Fruit fly (Drosophila melanogaster): ENCODE measurements around the gene crok.

crok gene

dm6 chr2L:12172536-12173234, at the start of gene crok, which contains the start of gene CG6583:
TSS of gene crok (plus strand) at chr2L:12172981.
TSS of gene CG6583 (minus strand) at chr2L:12172586.
- TF ChIP-seq noc (tag; optimal IDR thresholded peaks at IDR 0.05), result no peak

- TF ChIP-seq noc (tag; optimal IDR thresholded peaks at IDR 0.05), result no peak
These were observed 39.3 kb upstream of the crok start, which contains the start of gene rho-6 for dm6 chr2L:12133275-12134124. TSS of gene rho-6 (minus strand) at chr2L:12133411.

dm6 chr2L:12134125-12134378, 38.7 kb upstream of the crok start:
- no peak for TF ChIP-seq noc (tag; optimal IDR thresholded peaks at IDR 0.05)

dm6 chr2L:12137708-12138107, 35.1 kb upstream of the crok start, which contains the start of gene Gr33a:
TSS of gene Gr33a (plus strand) at chr2L:12138008.
- TF ChIP-seq noc (tag; optimal IDR thresholded peaks at IDR 0.05), result no peak

- no peak for TF ChIP-seq noc (tag; optimal IDR thresholded peaks at IDR 0.05)
These were observed 30.3 kb upstream of the crok start, which contains the start of gene CG31760 for dm6 chr2L:12142439-12142838. TSS of gene CG31760 (plus strand) at chr2L:12142780.

dm6 chr2L:12161467-12161866, 11.3 kb upstream of the crok start, which contains the start of gene CG31861:
TSS of gene CG31861 (plus strand) at chr2L:12161767.
- no peak for TF ChIP-seq noc (tag; optimal IDR thresholded peaks at IDR 0.05)

- no peak for TF ChIP-seq noc (tag; optimal IDR thresholded peaks at IDR 0.05)
These were observed 8.8 kb upstream of the crok start, which contains the start of gene ZnT33D for dm6 chr2L:12163941-12164340. TSS of gene ZnT33D (plus strand) at chr2L:12164241.

dm6 chr2L:12170250-12170649, 2.5 kb upstream of the crok start, which contains the start of gene CG17217:
TSS of gene CG17217 (plus strand) at chr2L:12170550.
- TF ChIP-seq noc (tag; optimal IDR thresholded peaks at IDR 0.05), result no peak

- no peak for TF ChIP-seq noc (tag; optimal IDR thresholded peaks at IDR 0.05)
These were observed 1.8 kb downstream of the crok start, which contains the start of gene bru1 for dm6 chr2L:12174493-12175129. TSS of gene bru1 (plus strand) at chr2L:12175004.

- TF ChIP-seq noc (tag; optimal IDR thresholded peaks at IDR 0.05), result no peak
These were observed 4.8 kb downstream of the crok start, which contains the start of gene atilla for dm6 chr2L:12177621-12178020. TSS of gene atilla (minus strand) at chr2L:12177886.

dm6 chr2L:12192978-12193377, 20.2 kb downstream of the crok start:
- TF ChIP-seq noc (tag; optimal IDR thresholded peaks at IDR 0.05), result no peak

dm6 chr2L:12194858-12195257, 22.1 kb downstream of the crok start:
- TF ChIP-seq noc (tag; optimal IDR thresholded peaks at IDR 0.05), result no peak

- TF ChIP-seq noc (tag; optimal IDR thresholded peaks at IDR 0.05), result no peak
These were observed 28.2 kb downstream of the crok start for dm6 chr2L:12200990-12201389.

- no peak for TF ChIP-seq noc (tag; optimal IDR thresholded peaks at IDR 0.05)
These were observed 34.8 kb downstream of the crok start, which contains the start of gene CG31759 for dm6 chr2L:12207549-12207948. TSS of gene CG31759 (plus strand) at chr2L:12207709.

All from whole organism, larva.